Fruit fly (Drosophila melanogaster) whole organism, embryonic: ENCODE measurements around the gene CG32713.

ENCODE experiments used
- Antp ChIP-seq: fragments of 200-800 bp; sonication (Bioruptor generic); optimal IDR thresholded peaks from 3 replicates; lab custom pipeline; 2016; ENCODE audit warnings: missing biosample characterization, missing genetic modification characterization
- Bdp1 ChIP-seq: fragments of 200-800 bp; sonication (Bioruptor generic); optimal IDR thresholded peaks from 3 replicates; lab custom pipeline; 2016; ENCODE audit warnings: missing biosample characterization, missing genetic modification characterization
- CG10209 ChIP-seq: fragments of 200-800 bp; sonication (Bioruptor generic); optimal IDR thresholded peaks from 3 replicates; lab custom pipeline; 2017; ENCODE audit warnings: missing biosample characterization, mild to moderate bottlenecking, missing genetic modification characterization, missing genetic modification reagents
- CG1024 ChIP-seq: fragments of 200-800 bp; sonication (Bioruptor generic); IDR thresholded peaks from 2 replicates; pipeline ENCODE4 v1.3.6; 2022; ENCODE audit warnings: missing biosample characterization, missing genetic modification characterization
- CG10267 ChIP-seq: fragments of 200-800 bp; sonication (Bioruptor generic); optimal IDR thresholded peaks from 2 replicates; lab custom pipeline; 2018; ENCODE audit warnings: missing biosample characterization, mild to moderate bottlenecking, missing genetic modification characterization, moderate library complexity
- CG10565 ChIP-seq: fragments of 200-800 bp; sonication (Bioruptor generic); optimal IDR thresholded peaks from 3 replicates; lab custom pipeline; 2016; ENCODE audit warnings: missing biosample characterization, mild to moderate bottlenecking, missing genetic modification characterization
- CG12104 ChIP-seq: fragments of 200-800 bp; sonication (Bioruptor generic); optimal IDR thresholded peaks from 3 replicates; lab custom pipeline; 2016; ENCODE audit warnings: missing biosample characterization, missing genetic modification characterization
- CG1233 ChIP-seq: fragments of 200-800 bp; sonication (Bioruptor generic); optimal IDR thresholded peaks from 4 replicates; lab custom pipeline; 2018; ENCODE audit warnings: missing biosample characterization, mild to moderate bottlenecking, missing genetic modification characterization
- CG12659 ChIP-seq: fragments of 200-800 bp; sonication (Bioruptor generic); optimal IDR thresholded peaks from 3 replicates; lab custom pipeline; 2017; ENCODE audit warnings: mild to moderate bottlenecking, missing biosample characterization, missing genetic modification reagents, missing genetic modification characterization
- CG13894 ChIP-seq: fragments of 200-800 bp; sonication (Bioruptor generic); optimal IDR thresholded peaks from 3 replicates; lab custom pipeline; 2018; ENCODE audit warnings: missing biosample characterization, mild to moderate bottlenecking, missing genetic modification characterization, moderate library complexity
- CG14441 ChIP-seq: fragments of 200-800 bp; sonication (Bioruptor generic); IDR thresholded peaks from 2 replicates; pipeline ENCODE4 v1.3.6; 2022; ENCODE audit warnings: missing biosample characterization, missing genetic modification characterization
- CG14965 ChIP-seq: fragments of 200-800 bp; sonication (Bioruptor generic); optimal IDR thresholded peaks from 2 replicates; lab custom pipeline; 2016; ENCODE audit warnings: missing biosample characterization, missing genetic modification characterization, borderline replicate concordance
- CG15696 ChIP-seq: fragments of 200-800 bp; sonication (Bioruptor generic); optimal IDR thresholded peaks from 2 replicates; lab custom pipeline; 2019; ENCODE audit warnings: missing biosample characterization, mild to moderate bottlenecking, missing genetic modification characterization, moderate library complexity
- CG1603 ChIP-seq: fragments of 200-800 bp; sonication (Bioruptor generic); optimal IDR thresholded peaks from 2 replicates; lab custom pipeline; 2019; ENCODE audit warnings: missing biosample characterization, mild to moderate bottlenecking, missing genetic modification characterization, moderate library complexity
- CG2875 ChIP-seq: fragments of 200-800 bp; sonication (Bioruptor generic); optimal IDR thresholded peaks from 2 replicates; lab custom pipeline; 2017; ENCODE audit warnings: missing biosample characterization, mild to moderate bottlenecking, missing genetic modification characterization, missing genetic modification reagents
- CG31224 ChIP-seq: fragments of 200-800 bp; sonication (Bioruptor generic); IDR thresholded peaks from 2 replicates; pipeline ENCODE4 v1.3.6; 2022; ENCODE audit warnings: missing biosample characterization, missing genetic modification characterization
- CG3847 ChIP-seq: fragments of 200-800 bp; sonication (Bioruptor generic); IDR thresholded peaks from 2 replicates; pipeline ENCODE4 v1.3.6; 2022; ENCODE audit warnings: missing biosample characterization, missing genetic modification characterization
- CG7963 ChIP-seq: fragments of 200-800 bp; sonication (Bioruptor generic); IDR thresholded peaks from 3 replicates; pipeline ENCODE4 v1.3.6; 2022; ENCODE audit warnings: missing biosample characterization, missing genetic modification characterization; ENCODE audit not compliant: partially characterized antibody
- CG8478 ChIP-seq: fragments of >200 bp; optimal IDR thresholded peaks from 2 replicates; lab custom pipeline; 2018
- CG8765 ChIP-seq: fragments of 200-800 bp; sonication (Bioruptor generic); IDR thresholded peaks from 2 replicates; pipeline ENCODE4 v1.3.6; 2022; ENCODE audit warnings: missing biosample characterization, missing genetic modification characterization
- CHES-1-like ChIP-seq: fragments of 200-800 bp; sonication (Bioruptor generic); optimal IDR thresholded peaks from 2 replicates; lab custom pipeline; 2016; ENCODE audit warnings: missing biosample characterization, missing genetic modification characterization
- D19B ChIP-seq: fragments of 200-800 bp; sonication (Bioruptor generic); optimal IDR thresholded peaks from 2 replicates; lab custom pipeline; 2017; ENCODE audit warnings: missing biosample characterization, mild to moderate bottlenecking, missing genetic modification characterization
- Dip2 ChIP-seq: fragments of 200-800 bp; sonication (Bioruptor generic); IDR thresholded peaks from 2 replicates; pipeline ENCODE4 v1.3.6; 2022; ENCODE audit warnings: missing biosample characterization, missing genetic modification characterization
- Dp ChIP-seq: fragments of 200-800 bp; sonication (Bioruptor generic); optimal IDR thresholded peaks from 2 replicates; lab custom pipeline; 2018; ENCODE audit warnings: missing biosample characterization, mild to moderate bottlenecking, missing genetic modification characterization, moderate library complexity
- HLH3B ChIP-seq: fragments of 200-800 bp; sonication (Bioruptor generic); IDR thresholded peaks from 2 replicates; pipeline ENCODE4 v1.3.6; 2022; ENCODE audit warnings: missing biosample characterization, missing genetic modification characterization
- Hey ChIP-seq: fragments of 200-800 bp; sonication (Bioruptor generic); optimal IDR thresholded peaks from 3 replicates; lab custom pipeline; 2018; ENCODE audit warnings: missing biosample characterization, mild to moderate bottlenecking, missing genetic modification characterization
- Hmx ChIP-seq: fragments of 200-800 bp; sonication (Bioruptor generic); optimal IDR thresholded peaks from 2 replicates; lab custom pipeline; 2016; ENCODE audit warnings: missing biosample characterization, missing genetic modification characterization
- MBD-R2 ChIP-seq: fragments of 200-800 bp; sonication (Bioruptor generic); IDR thresholded peaks from 2 replicates; pipeline ENCODE4 v1.3.6; 2022; ENCODE audit warnings: missing biosample characterization, missing genetic modification characterization
- MTF-1 ChIP-seq: fragments of 200-800 bp; sonication (Bioruptor generic); optimal IDR thresholded peaks from 2 replicates; lab custom pipeline; 2018; ENCODE audit warnings: missing biosample characterization, mild to moderate bottlenecking, missing genetic modification characterization, borderline replicate concordance
- Mad ChIP-seq: fragments of 200-800 bp; sonication (Bioruptor generic); optimal IDR thresholded peaks from 2 replicates; lab custom pipeline; 2016; ENCODE audit warnings: missing biosample characterization, missing genetic modification characterization
- Sry-δ ChIP-seq: fragments of 200-800 bp; sonication (Bioruptor generic); optimal IDR thresholded peaks from 2 replicates; lab custom pipeline; 2016; ENCODE audit warnings: missing biosample characterization, missing genetic modification characterization
- TFAM ChIP-seq: fragments of 200-800 bp; sonication (Bioruptor generic); optimal IDR thresholded peaks from 2 replicates; lab custom pipeline; 2017; ENCODE audit warnings: missing biosample characterization, missing genetic modification characterization, inconsistent platforms
- Usf ChIP-seq: fragments of 200-800 bp; sonication (Bioruptor generic); optimal IDR thresholded peaks from 2 replicates; lab custom pipeline; 2017; ENCODE audit warnings: missing genotype, missing biosample characterization, missing genetic modification characterization
- ab ChIP-seq: fragments of 200-800 bp; sonication (Bioruptor generic); optimal IDR thresholded peaks from 2 replicates; lab custom pipeline; 2016; ENCODE audit warnings: missing biosample characterization, missing genetic modification characterization
- ap ChIP-seq: fragments of 200-800 bp; sonication (Bioruptor generic); IDR thresholded peaks from 2 replicates; pipeline ENCODE4 v1.3.6; 2022; ENCODE audit warnings: missing biosample characterization, missing genetic modification characterization
- croc ChIP-seq: fragments of 200-800 bp; sonication (Bioruptor generic); conservative IDR thresholded peaks from 3 replicates; pipeline ENCODE4 v1.3.6; 2022; ENCODE audit warnings: missing biosample characterization, missing genetic modification characterization
- danr ChIP-seq: fragments of 200-800 bp; sonication (Bioruptor generic); IDR thresholded peaks from 2 replicates; pipeline ENCODE4 v1.3.6; 2022; ENCODE audit warnings: missing biosample characterization, missing genetic modification characterization
- disco-r ChIP-seq: fragments of 200-800 bp; sonication (Bioruptor generic); optimal IDR thresholded peaks from 2 replicates; lab custom pipeline; 2016; ENCODE audit warnings: missing biosample characterization, missing genetic modification characterization
- gce ChIP-seq: fragments of 200-800 bp; sonication (Bioruptor generic); IDR thresholded peaks from 3 replicates; pipeline ENCODE4 v1.3.6; 2022; ENCODE audit warnings: missing biosample characterization, missing genetic modification characterization
- gt ChIP-seq: fragments of 200-800 bp; sonication (Bioruptor generic); IDR thresholded peaks from 2 replicates; pipeline ENCODE4 v1.3.6; 2022; ENCODE audit warnings: missing biosample characterization, missing genetic modification characterization
- ind ChIP-seq: fragments of 200-800 bp; sonication (Bioruptor generic); optimal IDR thresholded peaks from 3 replicates; lab custom pipeline; 2016; ENCODE audit warnings: missing biosample characterization, missing genetic modification characterization
- jigr1 ChIP-seq: fragments of 200-800 bp; sonication (Bioruptor generic); IDR thresholded peaks from 3 replicates; pipeline ENCODE4 v1.3.6; 2022; ENCODE audit warnings: missing biosample characterization, missing genetic modification characterization
- lmd ChIP-seq: fragments of 200-800 bp; sonication (Bioruptor generic); IDR thresholded peaks from 2 replicates; pipeline ENCODE4 v1.3.6; 2022; ENCODE audit warnings: missing biosample characterization, missing genetic modification characterization
- maf-S ChIP-seq: fragments of 200-800 bp; sonication (Bioruptor generic); optimal IDR thresholded peaks from 2 replicates; lab custom pipeline; 2016; ENCODE audit warnings: missing biosample characterization, missing genetic modification characterization
- org-1 ChIP-seq: fragments of 200-800 bp; sonication (Bioruptor generic); optimal IDR thresholded peaks from 2 replicates; lab custom pipeline; 2017; ENCODE audit warnings: missing biosample characterization, missing genetic modification characterization
- phol ChIP-seq: fragments of 200-800 bp; sonication (Bioruptor generic); optimal IDR thresholded peaks from 3 replicates; lab custom pipeline; 2018; ENCODE audit warnings: missing biosample characterization, mild to moderate bottlenecking, missing genetic modification characterization, moderate library complexity
- ranshi ChIP-seq: fragments of 200-800 bp; sonication (Bioruptor generic); IDR thresholded peaks from 2 replicates; pipeline ENCODE4 v1.3.6; 2022; ENCODE audit warnings: missing biosample characterization, missing genetic modification characterization
- sim ChIP-seq: fragments of 200-800 bp; sonication (Bioruptor generic); IDR thresholded peaks from 2 replicates; pipeline ENCODE4 v1.3.6; 2022; ENCODE audit warnings: missing biosample characterization, missing genetic modification characterization
- stc ChIP-seq: fragments of 200-800 bp; sonication (Bioruptor generic); IDR thresholded peaks from 2 replicates; pipeline ENCODE4 v1.3.6; 2022; ENCODE audit warnings: missing biosample characterization, missing genetic modification characterization
- tgo ChIP-seq: fragments of 200-800 bp; sonication (Bioruptor generic); IDR thresholded peaks from 3 replicates; pipeline ENCODE4 v1.3.6; 2022; ENCODE audit warnings: missing biosample characterization, missing genetic modification characterization
- unc-4 ChIP-seq: fragments of 200-800 bp; sonication (Bioruptor generic); IDR thresholded peaks from 2 replicates; pipeline ENCODE4 v1.3.6; 2022; ENCODE audit warnings: missing biosample characterization, missing genetic modification characterization; ENCODE audit not compliant: partially characterized antibody
- zf30C ChIP-seq: fragments of 200-800 bp; sonication (Bioruptor generic); optimal IDR thresholded peaks from 3 replicates; lab custom pipeline; 2018; ENCODE audit warnings: missing biosample characterization, mild to moderate bottlenecking, missing genetic modification characterization

The CG32713 gene

DNA sequence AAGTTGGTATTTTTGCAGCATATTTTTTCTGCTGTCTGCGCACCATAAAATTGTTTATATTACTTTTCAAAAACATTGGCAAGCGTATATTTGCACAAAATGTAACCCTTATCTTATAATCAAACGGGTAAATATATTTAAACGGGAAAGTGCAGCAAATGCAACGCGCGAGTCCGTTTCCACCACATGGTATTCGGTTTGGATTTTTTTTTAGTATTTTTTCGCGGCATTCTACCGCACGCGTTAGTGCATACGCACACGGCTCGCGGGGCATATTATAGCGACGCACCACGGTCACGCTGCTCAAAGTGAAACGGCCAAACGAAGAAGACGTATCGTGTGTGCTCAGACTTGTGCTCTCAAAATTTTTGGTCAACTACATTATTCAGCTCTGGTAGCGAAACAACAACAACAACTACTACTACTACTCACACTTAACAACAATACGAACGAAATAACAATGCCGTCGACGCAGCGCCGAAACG lies 48.4 kb downstream of the CG32713 start, which contains the start of gene Trf2 (continued):
- TF ChIP-seq Usf (GFP tag; lab: Kevin White, UChicago) (no peak), CG2875 (GFP tag; lab: Kevin White, UChicago) (peak; percentile 8), Antp (GFP tag; lab: Kevin White, UChicago) (no peak), CG10565 (no peak), CG1233 (no peak), stc (peak; percentile 29; the same call in 1 of the 2 replicates), CG14441 (GFP tag; lab: Robert Waterston, UW) (no peak), Hey (tag; lab: Kevin White, UChicago) (no peak), CHES-1-like (no peak), CG7963 (GFP tag; lab: Robert Waterston, UW) (no peak), CG12659 (GFP tag; lab: Kevin White, UChicago) (peak; percentile 59), unc-4 (GFP tag; lab: Robert Waterston, UW) (no peak), gce (no peak), MTF-1 (peak; percentile 64), jigr1 (no peak), Dip2 (GFP tag; lab: Robert Waterston, UW) (no peak), danr (GFP tag; lab: Robert Waterston, UW) (no peak), croc (GFP tag; lab: Robert Waterston, UW) (no peak), CG12104 (no peak), maf-S (no peak), CG10209 (GFP tag; lab: Kevin White, UChicago) (no peak), CG13894 (peak; percentile 3), disco-r (GFP tag; lab: Kevin White, UChicago) (no peak), tgo (GFP tag; lab: Robert Waterston, UW) (no peak), Hmx (GFP tag; lab: Kevin White, UChicago) (no peak), ap (GFP tag; lab: Robert Waterston, UW) (no peak), CG8478 (lab: Kevin White, UChicago) (no peak), Dp (GFP tag; lab: Kevin White, UChicago) (peak; percentile 43), org-1 (GFP tag; lab: Kevin White, UChicago) (no peak), ranshi (GFP tag; lab: Robert Waterston, UW) (no peak; the same call in 1 of the 2 replicates), TFAM (no peak), ind (no peak), CG3847 (GFP tag; lab: Robert Waterston, UW) (no peak), MBD-R2 (0 out of 2 replicates have a peak, but pooled peaks have one; percentile 15), CG8765 (GFP tag; lab: Robert Waterston, UW) (peak; percentile 18; the same call in 1 of the 2 replicates), D19B (no peak), Sry-δ (GFP tag; lab: Kevin White, UChicago) (peak; percentile 26), gt (GFP tag; lab: Robert Waterston, UW) (no peak), Mad (GFP tag; lab: Kevin White, UChicago) (no peak), zf30C (no peak), CG14965 (GFP tag; lab: Kevin White, UChicago) (no peak), CG1024 (GFP tag; lab: Robert Waterston, UW) (no peak), CG31224 (GFP tag; lab: Robert Waterston, UW) (no peak), sim (GFP tag; lab: Robert Waterston, UW) (no peak), lmd (no peak), CG15696 (tag; lab: Kevin White, UChicago) (no peak), Bdp1 (no peak), phol (no peak), CG10267 (tag; lab: Kevin White, UChicago) (peak; percentile 25), CG1603 (tag; lab: Kevin White, UChicago) (peak; percentile 2), HLH3B (no peak), ab (GFP tag; lab: Kevin White, UChicago) (no peak)
